Worm (Caenorhabditis elegans) whole organism, L4 larva: ENCODE results near the gene Y43C5B.3.

Source experiments
- D1046.2 ChIP-seq: fragments of 200-800 bp; sonication (Bioruptor generic); IDR thresholded peaks from 2 replicates; pipeline ENCODE4 v1.3.6; 2022; ENCODE audit warnings: missing genetic modification characterization, missing compliant biosample characterization
- F26F4.8 ChIP-seq: fragments of 200-800 bp; sonication (Bioruptor generic); conservative IDR thresholded peaks from 2 replicates; pipeline ENCODE4 v1.3.6; 2022; ENCODE audit warnings: missing genetic modification characterization, missing compliant biosample characterization
- F37D6.2 ChIP-seq: sonication (generic microtip); optimal IDR thresholded peaks from 2 replicates; lab custom pipeline; 2016; ENCODE audit warnings: mild to moderate bottlenecking, missing genetic modification characterization, missing compliant biosample characterization
- F49E8.2 ChIP-seq: sonication (generic microtip); optimal IDR thresholded peaks from 2 replicates; lab custom pipeline; 2016; ENCODE audit warnings: missing compliant biosample characterization, mild to moderate bottlenecking, missing genetic modification characterization, borderline replicate concordance
- R02D3.7 ChIP-seq: fragments of 150-350 bp; sonication (generic microtip); optimal IDR thresholded peaks from 3 replicates; lab custom pipeline; 2014; ENCODE audit warnings: missing biosample characterization, missing genetic modification characterization
- T26A8.4 ChIP-seq: fragments of 200-800 bp; sonication (Bioruptor generic); IDR thresholded peaks from 2 replicates; pipeline ENCODE4 v1.3.6; 2022; ENCODE audit warnings: missing genetic modification characterization, missing compliant biosample characterization
- Y105C5A.15 ChIP-seq: fragments of 200-800 bp; sonication (Bioruptor generic); IDR thresholded peaks from 2 replicates; pipeline ENCODE4 v1.3.6; 2022; ENCODE audit warnings: missing genetic modification characterization, missing compliant biosample characterization
- Y75B8A.6 ChIP-seq: fragments of 200-800 bp; sonication (Bioruptor generic); IDR thresholded peaks from 2 replicates; pipeline ENCODE4 v1.3.6; 2022; ENCODE audit warnings: missing genetic modification reagents, missing genetic modification characterization, missing compliant biosample characterization
- ama-1 ChIP-seq: fragments of 150-350 bp; optimal IDR thresholded peaks from 2 replicates; lab custom pipeline; 2014; ENCODE audit warnings: inconsistent platforms, mixed read lengths
- ceh-28 ChIP-seq: fragments of 150-350 bp; optimal IDR thresholded peaks from 2 replicates; lab custom pipeline; 2014; ENCODE audit warnings: missing biosample characterization, missing genetic modification reagents, missing genetic modification characterization
- ceh-32 ChIP-seq: sonication (generic microtip); optimal IDR thresholded peaks from 2 replicates; lab custom pipeline; 2016; ENCODE audit warnings: mild to moderate bottlenecking, missing genetic modification characterization, missing compliant biosample characterization; ENCODE audit not compliant: poor library complexity
- ceh-44 ChIP-seq: fragments of 200-800 bp; sonication (Bioruptor generic); IDR thresholded peaks from 2 replicates; pipeline ENCODE4 v1.3.6; 2022; ENCODE audit warnings: missing genetic modification reagents, missing genetic modification characterization, missing compliant biosample characterization
- cey-2 ChIP-seq: sonication (generic microtip); optimal IDR thresholded peaks from 3 replicates; lab custom pipeline; 2017; ENCODE audit warnings: missing genetic modification characterization, mild to moderate bottlenecking, missing compliant biosample characterization, antibody characterized with exemption, borderline replicate concordance; ENCODE audit not compliant: insufficient read depth
- ctbp-1 ChIP-seq: fragments of 200-800 bp; sonication (Bioruptor generic); IDR thresholded peaks from 2 replicates; pipeline ENCODE4 v1.3.6; 2022; ENCODE audit warnings: missing genetic modification reagents, missing genetic modification characterization, missing compliant biosample characterization
- daf-19 ChIP-seq: fragments of 200-800 bp; sonication (Bioruptor generic); conservative IDR thresholded peaks from 2 replicates; pipeline ENCODE4 v1.3.6; 2022; ENCODE audit warnings: missing genetic modification characterization, missing compliant biosample characterization
- daf-8 ChIP-seq: fragments of 200-800 bp; sonication (Bioruptor generic); IDR thresholded peaks from 2 replicates; pipeline ENCODE4 v1.3.6; 2022; ENCODE audit warnings: missing genetic modification characterization, missing compliant biosample characterization
- dmd-8 ChIP-seq: fragments of 200-800 bp; sonication (Bioruptor generic); IDR thresholded peaks from 2 replicates; pipeline ENCODE4 v1.3.6; 2022; ENCODE audit warnings: missing genetic modification characterization, missing compliant biosample characterization
- dpl-1 ChIP-seq: fragments of 150-350 bp; optimal IDR thresholded peaks from 2 replicates; lab custom pipeline; 2014; ENCODE audit warnings: missing biosample characterization, missing genetic modification reagents, missing genetic modification characterization
- duxl-1 ChIP-seq: sonication (generic microtip); optimal IDR thresholded peaks from 2 replicates; lab custom pipeline; 2016; ENCODE audit warnings: mild to moderate bottlenecking, missing genetic modification characterization, moderate library complexity, missing compliant biosample characterization; ENCODE audit not compliant: poor library complexity
- egl-27 ChIP-seq: sonication (generic microtip); optimal IDR thresholded peaks from 3 replicates; lab custom pipeline; 2017; ENCODE audit warnings: missing biosample characterization, missing genetic modification reagents, missing genetic modification characterization
- egl-43 ChIP-seq: fragments of 200-800 bp; sonication (Bioruptor generic); IDR thresholded peaks from 2 replicates; pipeline ENCODE4 v1.3.6; 2022; ENCODE audit warnings: missing genetic modification reagents, missing genetic modification characterization, missing compliant biosample characterization
- fos-1 ChIP-seq: fragments of 150-350 bp; optimal IDR thresholded peaks from 2 replicates; lab custom pipeline; 2014; ENCODE audit warnings: missing biosample characterization, missing genetic modification characterization
- hif-1 ChIP-seq, 2 experiments: sonication (generic microtip); optimal IDR thresholded peaks; 2 replicates each; lab custom pipeline; 2016 to 2017; ENCODE audit warnings: missing compliant biosample characterization in 2 of 2, missing genetic modification characterization in 2 of 2, missing genetic modification reagents in 2 of 2, missing genotype in 2 of 2, mild to moderate bottlenecking in 1 of 2
- hlh-30 ChIP-seq: sonication (generic microtip); optimal IDR thresholded peaks from 2 replicates; lab custom pipeline; 2017; ENCODE audit warnings: antibody characterized with exemption, mild to moderate bottlenecking, missing genetic modification characterization, missing compliant biosample characterization; ENCODE audit not compliant: insufficient read depth
- jun-1 ChIP-seq: fragments of 150-350 bp; optimal IDR thresholded peaks from 2 replicates; lab custom pipeline; 2014; ENCODE audit warnings: missing biosample characterization, missing genetic modification reagents, missing genetic modification characterization
- lin-1 ChIP-seq: fragments of 200-800 bp; sonication (Bioruptor generic); IDR thresholded peaks from 2 replicates; pipeline ENCODE4 v1.3.6; 2022; ENCODE audit warnings: missing genetic modification reagents, missing genetic modification characterization, missing compliant biosample characterization
- lin-13 ChIP-seq: fragments of 150-350 bp; optimal IDR thresholded peaks from 2 replicates; lab custom pipeline; 2014; ENCODE audit warnings: missing biosample characterization, missing genetic modification reagents, missing genetic modification characterization
- lin-15B ChIP-seq: fragments of 150-350 bp; sonication (generic microtip); optimal IDR thresholded peaks from 3 replicates; lab custom pipeline; 2014; ENCODE audit warnings: missing biosample characterization, missing genetic modification characterization
- lin-29 ChIP-seq: fragments of 200-800 bp; sonication (Bioruptor generic); IDR thresholded peaks from 2 replicates; pipeline ENCODE4 v1.3.6; 2022; ENCODE audit warnings: missing genetic modification reagents, missing genetic modification characterization, missing compliant biosample characterization
- lin-39 ChIP-seq: fragments of 150-350 bp; optimal IDR thresholded peaks from 2 replicates; lab custom pipeline; 2014; ENCODE audit warnings: missing biosample characterization, missing genetic modification reagents, missing genetic modification characterization
- lir-3 ChIP-seq: sonication (generic microtip); optimal IDR thresholded peaks from 2 replicates; lab custom pipeline; 2016; ENCODE audit warnings: mild to moderate bottlenecking, missing genetic modification characterization, missing compliant biosample characterization
- lsy-2 ChIP-seq, 2 experiments: fragments of 150-350 bp in 1 of 2; sonication (generic microtip) in 1 of 2; optimal IDR thresholded peaks; 2 replicates each; lab custom pipeline; 2014 to 2017; ENCODE audit warnings: missing biosample characterization in 2 of 2, missing genetic modification characterization in 2 of 2
- madf-5 ChIP-seq, 2 experiments: fragments of 200-800 bp; sonication (Bioruptor generic); IDR thresholded peaks; 2 replicates each; pipeline ENCODE4 v1.3.6; 2022; ENCODE audit warnings: missing compliant biosample characterization in 2 of 2, missing genetic modification characterization in 2 of 2
- mdl-1 ChIP-seq, 2 experiments: fragments of 150-350 bp in 1 of 2; sonication (generic microtip) in 1 of 2; optimal IDR thresholded peaks; 2 replicates each; lab custom pipeline; 2014 to 2017; ENCODE audit warnings: missing biosample characterization in 2 of 2, missing genetic modification characterization in 2 of 2
- mep-1 ChIP-seq: fragments of 150-350 bp; sonication (generic microtip); optimal IDR thresholded peaks from 3 replicates; lab custom pipeline; 2014; ENCODE audit warnings: missing biosample characterization, missing genetic modification characterization
- mxl-2 ChIP-seq: fragments of 200-800 bp; sonication (Bioruptor generic); conservative IDR thresholded peaks from 2 replicates; pipeline ENCODE4 v1.3.6; 2022; ENCODE audit warnings: missing genetic modification reagents, missing genetic modification characterization, missing compliant biosample characterization
- nhr-11 ChIP-seq: fragments of 150-350 bp; optimal IDR thresholded peaks from 2 replicates; lab custom pipeline; 2014; ENCODE audit warnings: missing biosample characterization, missing genetic modification characterization
- nhr-41 ChIP-seq: fragments of 200-800 bp; sonication (Bioruptor generic); IDR thresholded peaks from 2 replicates; pipeline ENCODE4 v1.3.6; 2022; ENCODE audit warnings: missing genetic modification reagents, missing genetic modification characterization, missing compliant biosample characterization
- nhr-42 ChIP-seq: fragments of 200-800 bp; sonication (Bioruptor generic); IDR thresholded peaks from 2 replicates; pipeline ENCODE4 v1.3.6; 2022; ENCODE audit warnings: missing genetic modification characterization, missing compliant biosample characterization
- nhr-76 ChIP-seq: fragments of 150-350 bp; optimal IDR thresholded peaks from 2 replicates; lab custom pipeline; 2014; ENCODE audit warnings: missing biosample characterization, missing genetic modification characterization
- nhr-77 ChIP-seq: fragments of 150-350 bp; optimal IDR thresholded peaks from 2 replicates; lab custom pipeline; 2014; ENCODE audit warnings: missing biosample characterization, missing genetic modification characterization
- rbr-2 ChIP-seq: sonication (generic microtip); optimal IDR thresholded peaks from 2 replicates; lab custom pipeline; 2016; ENCODE audit warnings: missing genotype, missing genetic modification characterization, missing compliant biosample characterization
- sdz-12 ChIP-seq: fragments of 200-800 bp; sonication (Bioruptor generic); optimal IDR thresholded peaks from 2 replicates; lab custom pipeline; 2018; ENCODE audit warnings: mild to moderate bottlenecking, missing genetic modification characterization, missing compliant biosample characterization
- set-16 ChIP-seq: fragments of 200-800 bp; sonication (Bioruptor generic); IDR thresholded peaks from 2 replicates; pipeline ENCODE4 v1.3.6; 2022; ENCODE audit warnings: missing genetic modification reagents, missing genetic modification characterization, missing compliant biosample characterization
- snpc-4 ChIP-seq: fragments of 150-350 bp; optimal IDR thresholded peaks from 2 replicates; lab custom pipeline; 2014; ENCODE audit warnings: missing biosample characterization, missing genetic modification characterization
- spr-1 ChIP-seq: sonication (generic microtip); optimal IDR thresholded peaks from 2 replicates; lab custom pipeline; 2016; ENCODE audit warnings: mild to moderate bottlenecking, missing genetic modification characterization, missing compliant biosample characterization
- tra-1 ChIP-seq: fragments of 200-800 bp; sonication (Bioruptor generic); IDR thresholded peaks from 2 replicates; pipeline ENCODE4 v1.3.6; 2022; ENCODE audit warnings: missing genetic modification reagents, missing genetic modification characterization, missing compliant biosample characterization
- zfp-2 ChIP-seq: sonication (generic microtip); optimal IDR thresholded peaks from 2 replicates; lab custom pipeline; 2016; ENCODE audit warnings: mild to moderate bottlenecking, missing genetic modification characterization, missing compliant biosample characterization
- ztf-11 ChIP-seq: fragments of 150-350 bp; optimal IDR thresholded peaks from 2 replicates; lab custom pipeline; 2014; ENCODE audit warnings: missing biosample characterization, missing genetic modification characterization
- ztf-7 ChIP-seq: fragments of 150-350 bp; optimal IDR thresholded peaks from 2 replicates; lab custom pipeline; 2014; ENCODE audit warnings: missing biosample characterization, missing genetic modification characterization

The Y43C5B.3 gene

ce11 chrIV:10403193-10404058, 53.0 kb downstream of the Y43C5B.3 start, which contains the start of gene gpa-7 (continued):
- TF ChIP-seq R02D3.7, result no peak
- peak; percentile 66 for TF ChIP-seq nhr-11 (tag; lab: Kevin White, UChicago)
- no peak for TF ChIP-seq daf-19 (GFP tag; lab: Robert Waterston, UW)
- TF ChIP-seq lin-39 (tag; lab: Kevin White, UChicago), result no peak
- no peak for TF ChIP-seq lin-1 (GFP tag; lab: Robert Waterston, UW)
- peak in 1 of 2 experiments; percentile 53 for TF ChIP-seq hif-1 (tag; optimal IDR thresholded peaks at IDR 0.05; lab: Kevin White, UChicago)
- no peak for TF ChIP-seq Y75B8A.6
- no peak for TF ChIP-seq ztf-7 (tag; lab: Kevin White, UChicago)
- TF ChIP-seq ama-1 (lab: Kevin White, UChicago), result no peak
- no peak for TF ChIP-seq nhr-42 (GFP tag; lab: Robert Waterston, UW)
- peak; percentile 64 for TF ChIP-seq F37D6.2 (tag; lab: Kevin White, UChicago)
- no peak for TF ChIP-seq madf-5 (GFP tag; IDR thresholded peaks at IDR 0.05; lab: Robert Waterston, UW)
- no peak for TF ChIP-seq tra-1 (GFP tag; lab: Robert Waterston, UW)
- no peak for TF ChIP-seq mxl-2 (GFP tag; lab: Robert Waterston, UW)
- TF ChIP-seq F49E8.2, result no peak
- TF ChIP-seq jun-1, result no peak
- TF ChIP-seq ceh-28 (tag; lab: Kevin White, UChicago), result no peak
- no peak for TF ChIP-seq zfp-2 (tag; lab: Kevin White, UChicago)
- TF ChIP-seq snpc-4, result no peak
- 0 out of 2 replicates have a peak, but pooled peaks have one; percentile 61 for TF ChIP-seq T26A8.4
- peak; percentile 88 for TF ChIP-seq rbr-2 (tag; lab: Kevin White, UChicago)
- TF ChIP-seq lin-13 (GFP tag; lab: Kevin White, UChicago), result no peak
- TF ChIP-seq ceh-44 (GFP tag; lab: Robert Waterston, UW), result no peak
- no peak for TF ChIP-seq lir-3 (tag; lab: Kevin White, UChicago)
- TF ChIP-seq nhr-41 (GFP tag; lab: Robert Waterston, UW), result no peak
- no peak for TF ChIP-seq F26F4.8 (GFP tag; lab: Robert Waterston, UW)
- TF ChIP-seq Y105C5A.15, result no peak
- no peak for TF ChIP-seq lin-15B
- TF ChIP-seq egl-27, result no peak
- TF ChIP-seq nhr-77 (tag; lab: Kevin White, UChicago), result no peak
- peak; percentile 45 for TF ChIP-seq ceh-32
- no peak for TF ChIP-seq lin-29 (GFP tag; lab: Robert Waterston, UW)
- TF ChIP-seq fos-1 (tag; lab: Kevin White, UChicago), result no peak
- no peak for TF ChIP-seq egl-43 (GFP tag; lab: Robert Waterston, UW)
- peak; percentile 40 to 47 for TF ChIP-seq lsy-2 (tag; optimal IDR thresholded peaks at IDR 0.05; lab: Kevin White, UChicago)
- peak; percentile 48 for TF ChIP-seq hlh-30
- no peak for TF ChIP-seq sdz-12 (GFP tag; lab: Kevin White, UChicago)
- TF ChIP-seq dmd-8 (GFP tag; lab: Robert Waterston, UW), result no peak
- no peak for TF ChIP-seq duxl-1
- no peak for TF ChIP-seq D1046.2
- TF ChIP-seq dpl-1 (GFP tag; lab: Kevin White, UChicago), result no peak
- no peak for TF ChIP-seq ztf-11 (tag; lab: Kevin White, UChicago)
- TF ChIP-seq mdl-1 (tag; optimal IDR thresholded peaks at IDR 0.05; lab: Kevin White, UChicago), result no peak
- TF ChIP-seq ctbp-1 (GFP tag; lab: Robert Waterston, UW), result peak; percentile 89
- peak; percentile 72 for TF ChIP-seq set-16
- TF ChIP-seq daf-8 (GFP tag; lab: Robert Waterston, UW), result no peak
- TF ChIP-seq mep-1 (tag; lab: Kevin White, UChicago), result peak; percentile 59
- TF ChIP-seq cey-2 (tag; lab: Kevin White, UChicago), result no peak
- no peak for TF ChIP-seq nhr-76 (tag; lab: Kevin White, UChicago)
- TF ChIP-seq spr-1 (tag; lab: Kevin White, UChicago), result no peak
